Fruit fly (Drosophila melanogaster) whole organism, prepupa: Measurements from ENCODE around the gene Hrd3.

Experiments used
- CG10631 ChIP-seq: fragments of 200-800 bp; sonication (Bioruptor generic); optimal IDR thresholded peaks from 2 replicates; lab custom pipeline; 2016; ENCODE audit warnings: missing biosample characterization, missing genetic modification characterization
- CG10669 ChIP-seq: fragments of 200-800 bp; sonication (Bioruptor generic); optimal IDR thresholded peaks from 3 replicates; lab custom pipeline; 2018; ENCODE audit warnings: missing biosample characterization, mild to moderate bottlenecking, missing genetic modification characterization, moderate library complexity
- CG11762 ChIP-seq: fragments of 200-800 bp; sonication (Bioruptor generic); optimal IDR thresholded peaks from 3 replicates; lab custom pipeline; 2016; ENCODE audit warnings: missing biosample characterization, missing genetic modification characterization; ENCODE audit not compliant: insufficient read depth
- CG11902 ChIP-seq: fragments of 200-800 bp; sonication (Bioruptor generic); optimal IDR thresholded peaks from 3 replicates; lab custom pipeline; 2016; ENCODE audit warnings: missing biosample characterization, missing genetic modification characterization
- CG15336 ChIP-seq: fragments of 200-800 bp; sonication (Bioruptor generic); IDR thresholded peaks from 2 replicates; pipeline ENCODE4 v1.3.6; 2022; ENCODE audit warnings: missing biosample characterization, missing genetic modification characterization
- CG1621 ChIP-seq: fragments of 200-800 bp; sonication (Bioruptor generic); optimal IDR thresholded peaks from 3 replicates; lab custom pipeline; 2018; ENCODE audit warnings: missing biosample characterization, mild to moderate bottlenecking, missing genetic modification characterization
- CG3032 ChIP-seq: fragments of 200-800 bp; optimal IDR thresholded peaks from 2 replicates; lab custom pipeline; 2019; ENCODE audit warnings: missing biosample characterization, mild to moderate bottlenecking, missing genetic modification characterization, moderate library complexity
- CG31627 ChIP-seq: fragments of 200-800 bp; sonication (Bioruptor generic); optimal IDR thresholded peaks from 3 replicates; lab custom pipeline; 2016; ENCODE audit warnings: missing biosample characterization, missing genetic modification characterization
- CG32006 ChIP-seq: fragments of 200-800 bp; sonication (Bioruptor generic); optimal IDR thresholded peaks from 3 replicates; lab custom pipeline; 2017; ENCODE audit warnings: missing biosample characterization, mild to moderate bottlenecking, missing genetic modification characterization
- CG34406 ChIP-seq: fragments of 200-800 bp; sonication (Bioruptor generic); optimal IDR thresholded peaks from 3 replicates; lab custom pipeline; 2016; ENCODE audit warnings: missing biosample characterization, missing genetic modification characterization
- CG3919 ChIP-seq: fragments of 200-800 bp; sonication (Bioruptor generic); optimal IDR thresholded peaks from 3 replicates; lab custom pipeline; 2016; ENCODE audit warnings: missing biosample characterization, missing genetic modification characterization
- CG4318 ChIP-seq: fragments of 200-800 bp; sonication (Bioruptor generic); optimal IDR thresholded peaks from 3 replicates; lab custom pipeline; 2017; ENCODE audit warnings: missing biosample characterization, mild to moderate bottlenecking, missing genetic modification characterization
- CG6163 ChIP-seq: fragments of 200-800 bp; sonication (Bioruptor generic); IDR thresholded peaks from 3 replicates; pipeline ENCODE4 v1.3.6; 2022; ENCODE audit warnings: missing biosample characterization, missing genetic modification characterization
- CG6276 ChIP-seq: fragments of 200-800 bp; sonication (Bioruptor generic); optimal IDR thresholded peaks from 2 replicates; lab custom pipeline; 2017; ENCODE audit warnings: missing biosample characterization, mild to moderate bottlenecking, missing genetic modification characterization
- CG6792 ChIP-seq: fragments of 200-800 bp; sonication (Bioruptor generic); optimal IDR thresholded peaks from 3 replicates; lab custom pipeline; 2016; ENCODE audit warnings: missing biosample characterization, missing genetic modification characterization
- CG6808 ChIP-seq: fragments of 200-800 bp; sonication (Bioruptor generic); optimal IDR thresholded peaks from 3 replicates; lab custom pipeline; 2017; ENCODE audit warnings: missing biosample characterization, missing genetic modification characterization, mild to moderate bottlenecking, moderate library complexity, missing genetic modification reagents
- CG6854 ChIP-seq: fragments of 200-800 bp; sonication (Bioruptor generic); optimal IDR thresholded peaks from 2 replicates; lab custom pipeline; 2017; ENCODE audit warnings: missing biosample characterization, mild to moderate bottlenecking, missing genetic modification characterization
- CG7368 ChIP-seq: fragments of 200-800 bp; sonication (Bioruptor generic); optimal IDR thresholded peaks from 3 replicates; lab custom pipeline; 2016; ENCODE audit warnings: missing biosample characterization, missing genetic modification characterization
- CG8119 ChIP-seq: fragments of 200-800 bp; sonication (Bioruptor generic); IDR thresholded peaks from 3 replicates; pipeline ENCODE4 v1.3.6; 2022; ENCODE audit warnings: missing biosample characterization, missing genetic modification characterization
- CG8319 ChIP-seq: fragments of 200-800 bp; sonication (Bioruptor generic); optimal IDR thresholded peaks from 3 replicates; lab custom pipeline; 2016; ENCODE audit warnings: missing biosample characterization, missing genetic modification characterization
- CG9139 ChIP-seq: fragments of 200-800 bp; sonication (Bioruptor generic); optimal IDR thresholded peaks from 3 replicates; lab custom pipeline; 2017; ENCODE audit warnings: missing biosample characterization, mild to moderate bottlenecking, missing genetic modification characterization
- Eip78C ChIP-seq: fragments of 200-800 bp; sonication (Bioruptor generic); peaks from one replicate; lab custom pipeline; 2016; ENCODE audit warnings: missing biosample characterization, missing genetic modification characterization
- Eip93F ChIP-seq: fragments of 200-800 bp; sonication (Bioruptor generic); optimal IDR thresholded peaks from 2 replicates; lab custom pipeline; 2016; ENCODE audit warnings: missing biosample characterization, mild to moderate bottlenecking, missing genetic modification characterization
- Ets21C ChIP-seq: fragments of 200-800 bp; sonication (Bioruptor generic); optimal IDR thresholded peaks from 3 replicates; lab custom pipeline; 2016; ENCODE audit warnings: missing biosample characterization, missing genetic modification characterization
- Ets96B ChIP-seq: fragments of 200-800 bp; optimal IDR thresholded peaks from 2 replicates; lab custom pipeline; 2019; ENCODE audit warnings: missing biosample characterization, mild to moderate bottlenecking, missing genetic modification characterization, moderate library complexity
- Gug ChIP-seq: fragments of 200-800 bp; sonication (Bioruptor generic); IDR thresholded peaks from 2 replicates; pipeline ENCODE4 v1.3.6; 2022; ENCODE audit warnings: missing biosample characterization, missing genetic modification characterization
- Hr38 ChIP-seq: sonication (Bioruptor generic); optimal IDR thresholded peaks from 2 replicates; lab custom pipeline; 2016; ENCODE audit warnings: missing biosample characterization, missing genetic modification characterization
- Hr39 ChIP-seq: fragments of 200-800 bp; sonication (Bioruptor generic); optimal IDR thresholded peaks from 2 replicates; lab custom pipeline; 2016; ENCODE audit warnings: missing biosample characterization, missing genetic modification characterization
- Hr4 ChIP-seq: fragments of 200-800 bp; sonication (Bioruptor generic); optimal IDR thresholded peaks from 3 replicates; lab custom pipeline; 2016; ENCODE audit warnings: missing biosample characterization, missing genetic modification characterization
- Met ChIP-seq: fragments of 200-800 bp; sonication (Bioruptor generic); optimal IDR thresholded peaks from 3 replicates; lab custom pipeline; 2016; ENCODE audit warnings: missing biosample characterization, missing genetic modification characterization
- OdsH ChIP-seq: fragments of 200-800 bp; sonication (Bioruptor generic); optimal IDR thresholded peaks from 3 replicates; lab custom pipeline; 2016; ENCODE audit warnings: missing biosample characterization, missing genetic modification characterization
- Smox ChIP-seq: fragments of 200-800 bp; sonication (Bioruptor generic); optimal IDR thresholded peaks from 3 replicates; lab custom pipeline; 2016; ENCODE audit warnings: missing biosample characterization, missing genetic modification characterization
- Sox102F ChIP-seq: fragments of 200-800 bp; sonication (Bioruptor generic); optimal IDR thresholded peaks from 2 replicates; lab custom pipeline; 2016; ENCODE audit warnings: missing biosample characterization, mild to moderate bottlenecking, missing genetic modification characterization
- Sox14 ChIP-seq: fragments of 200-800 bp; sonication (Bioruptor generic); optimal IDR thresholded peaks from 3 replicates; lab custom pipeline; 2016; ENCODE audit warnings: missing biosample characterization, missing genetic modification characterization
- acj6 ChIP-seq: fragments of 200-800 bp; sonication (Bioruptor generic); optimal IDR thresholded peaks from 3 replicates; lab custom pipeline; 2016; ENCODE audit warnings: missing biosample characterization, missing genetic modification characterization
- cyc ChIP-seq: fragments of 200-800 bp; sonication (Bioruptor generic); optimal IDR thresholded peaks from 3 replicates; lab custom pipeline; 2016; ENCODE audit warnings: missing biosample characterization, missing genetic modification characterization
- dac ChIP-seq: fragments of 200-800 bp; sonication (Bioruptor generic); optimal IDR thresholded peaks from 2 replicates; lab custom pipeline; 2017; ENCODE audit warnings: missing biosample characterization, mild to moderate bottlenecking, missing genetic modification characterization
- dsx ChIP-seq: fragments of 200-800 bp; optimal IDR thresholded peaks from 3 replicates; lab custom pipeline; 2019; ENCODE audit warnings: missing biosample characterization, mild to moderate bottlenecking, missing genetic modification characterization, moderate library complexity; ENCODE audit not compliant: poor library complexity, severe bottlenecking
- eg ChIP-seq: fragments of 200-800 bp; sonication (Bioruptor generic); IDR thresholded peaks from 3 replicates; pipeline ENCODE4 v1.3.6; 2022; ENCODE audit warnings: missing biosample characterization, missing genetic modification characterization
- fd59A ChIP-seq: fragments of 200-800 bp; sonication (Bioruptor generic); optimal IDR thresholded peaks from 2 replicates; lab custom pipeline; 2017; ENCODE audit warnings: missing biosample characterization, mild to moderate bottlenecking, missing genetic modification characterization, missing genetic modification reagents
- fd85E ChIP-seq: fragments of 200-800 bp; sonication (Bioruptor generic); optimal IDR thresholded peaks from 3 replicates; lab custom pipeline; 2016; ENCODE audit warnings: missing biosample characterization, missing genetic modification characterization
- fkh ChIP-seq: fragments of 200-800 bp; sonication (Bioruptor generic); optimal IDR thresholded peaks from 3 replicates; lab custom pipeline; 2017; ENCODE audit warnings: missing biosample characterization, mild to moderate bottlenecking, missing genetic modification characterization, moderate library complexity
- pdm3 ChIP-seq: fragments of 200-800 bp; sonication (Bioruptor generic); optimal IDR thresholded peaks from 3 replicates; lab custom pipeline; 2016; ENCODE audit warnings: missing biosample characterization, missing genetic modification characterization
- ss ChIP-seq, 2 experiments: fragments of 200-800 bp; sonication (Bioruptor generic); optimal IDR thresholded peaks; 2 replicates in 1 of 2; 3 replicates in 1 of 2; lab custom pipeline; 2017 to 2018; ENCODE audit warnings: mild to moderate bottlenecking in 2 of 2, missing biosample characterization in 2 of 2, missing genetic modification characterization in 2 of 2, moderate library complexity in 1 of 2
- topi ChIP-seq: fragments of 200-800 bp; sonication (Bioruptor generic); optimal IDR thresholded peaks from 3 replicates; lab custom pipeline; 2016; ENCODE audit warnings: missing biosample characterization, missing genetic modification characterization
- vri ChIP-seq: fragments of 200-800 bp; sonication (Bioruptor generic); optimal IDR thresholded peaks from 3 replicates; lab custom pipeline; 2016; ENCODE audit warnings: missing biosample characterization, mild to moderate bottlenecking, missing genetic modification characterization

Gene Hrd3

DNA sequence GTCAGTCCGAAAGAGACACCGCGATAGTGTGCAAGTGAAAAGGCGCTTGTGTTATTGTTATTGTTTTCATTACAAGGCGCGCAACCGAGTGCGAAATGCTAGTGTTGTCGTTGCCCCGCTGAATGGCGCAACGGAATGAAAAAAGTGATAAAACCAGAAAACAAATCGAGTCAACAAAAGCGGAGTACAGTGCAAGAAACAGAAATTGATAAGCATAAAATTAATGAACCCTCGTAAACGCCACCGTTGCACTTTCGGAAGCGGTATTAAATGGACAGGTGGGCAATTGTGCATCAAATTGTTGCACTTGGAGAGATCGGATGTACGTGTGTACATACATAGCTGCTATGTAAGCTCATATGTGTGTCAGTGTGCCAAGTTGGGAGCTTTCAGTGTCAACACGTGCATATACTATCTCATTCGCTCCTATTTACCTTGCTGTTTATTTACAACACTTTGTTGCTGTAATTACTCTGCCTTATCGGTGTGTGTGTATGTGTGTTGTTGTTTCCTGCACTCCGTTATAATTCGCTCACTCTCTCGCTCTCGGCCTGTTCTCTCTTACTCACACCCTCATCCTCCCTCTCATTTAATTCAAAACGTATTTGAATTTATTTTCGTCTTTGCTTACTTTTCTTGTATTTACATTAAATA is 34.8 kb downstream of the Hrd3 start (continued):
- TF ChIP-seq fd59A (no peak), dac (GFP tag; lab: Kevin White, UChicago) (peak; percentile 6), CG8319 (GFP tag; lab: Kevin White, UChicago) (peak; percentile 48), pdm3 (peak; percentile 26), Sox14 (GFP tag; lab: Kevin White, UChicago) (peak; percentile 36), CG1621 (tag; lab: Kevin White, UChicago) (peak; percentile 46), vri (GFP tag; lab: Kevin White, UChicago) (peak; percentile 56), Sox102F (GFP tag; lab: Kevin White, UChicago) (peak; percentile 33), Ets21C (GFP tag; lab: Kevin White, UChicago) (peak; percentile 6), OdsH (peak; percentile 51), eg (peak; percentile 69), fkh (GFP tag; lab: Kevin White, UChicago) (peak; percentile 92), fd85E (GFP tag; lab: Kevin White, UChicago) (no peak), ss (GFP tag; optimal IDR thresholded peaks at IDR 0.05; lab: Kevin White, UChicago) (peak; percentile 55 to 61), CG6276 (GFP tag; lab: Kevin White, UChicago) (peak; percentile 33)

DNA sequence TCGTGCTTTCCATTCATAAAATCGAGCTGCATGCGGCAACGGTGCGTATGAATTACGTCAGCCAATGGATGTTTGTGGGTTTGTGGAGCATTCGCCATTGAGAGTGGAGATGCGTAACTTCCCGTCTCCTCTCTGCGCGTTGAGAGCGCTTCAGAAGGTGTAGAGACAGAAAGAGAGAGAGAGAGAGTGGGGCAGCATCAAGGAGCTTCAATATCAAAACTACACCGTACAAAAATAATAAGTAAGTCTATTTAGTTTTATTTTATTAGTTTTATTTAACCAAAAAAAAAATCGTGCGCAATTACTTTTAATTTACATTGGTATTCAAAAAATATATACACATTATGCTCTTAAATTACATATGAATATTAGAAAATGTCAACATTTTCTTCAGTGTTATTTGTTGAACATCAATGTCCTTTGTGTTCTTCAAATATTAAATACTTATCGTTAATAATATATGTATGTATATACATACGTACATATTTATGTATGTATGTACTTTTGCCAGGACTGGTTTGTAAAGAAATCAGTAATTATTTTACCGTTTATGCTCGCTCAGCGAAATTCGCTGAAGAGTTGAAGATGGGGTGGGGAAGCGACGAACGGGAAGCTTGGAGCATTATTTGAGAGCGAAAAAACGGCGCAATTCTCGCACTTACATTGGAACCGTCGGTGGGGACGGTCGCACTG is 35.5 kb downstream of the Hrd3 start, which contains the start of gene CG10365:
Gene CG10365, plus strand, starts transcription at position 652 of the 693 bp plus-strand sequence.
- peak; percentile 96 for TF ChIP-seq CG34406
- TF ChIP-seq CG10669 (GFP tag; lab: Kevin White, UChicago), result peak; percentile 63
- TF ChIP-seq CG7368 (GFP tag; lab: Kevin White, UChicago), result peak; percentile 89
- TF ChIP-seq vri (GFP tag; lab: Kevin White, UChicago), result peak; percentile 92
- no peak for TF ChIP-seq Ets21C (GFP tag; lab: Kevin White, UChicago)
- TF ChIP-seq CG15336 (GFP tag; lab: Robert Waterston, UW), result peak; percentile 97
- peak; percentile 89 for TF ChIP-seq CG11762 (GFP tag; lab: Kevin White, UChicago)
- TF ChIP-seq Smox, result peak; percentile 87
- peak; percentile 66 for TF ChIP-seq CG11902
- peak; percentile 79 for TF ChIP-seq CG8319 (GFP tag; lab: Kevin White, UChicago)
- peak; percentile 98 for TF ChIP-seq Eip78C (GFP tag; lab: Kevin White, UChicago)
- TF ChIP-seq CG6792 (GFP tag; lab: Kevin White, UChicago), result peak; percentile 91
- peak; percentile 32 for TF ChIP-seq Hr39 (GFP tag; lab: Kevin White, UChicago)
- no peak for TF ChIP-seq Hr38
- peak; percentile 80 for TF ChIP-seq cyc (GFP tag; lab: Kevin White, UChicago)
- TF ChIP-seq acj6 (GFP tag; lab: Kevin White, UChicago), result peak; percentile 89
- TF ChIP-seq topi, result peak; percentile 74
- peak; percentile 84 for TF ChIP-seq Met (GFP tag; lab: Kevin White, UChicago)
- TF ChIP-seq Ets96B, result peak; percentile 90
- peak; percentile 14 for TF ChIP-seq CG6854 (GFP tag; lab: Kevin White, UChicago)
- no peak for TF ChIP-seq fkh (GFP tag; lab: Kevin White, UChicago)
- TF ChIP-seq fd59A, result peak; percentile 64
- TF ChIP-seq CG3032 (tag; lab: Kevin White, UChicago), result peak; percentile 89
- TF ChIP-seq ss (GFP tag; optimal IDR thresholded peaks at IDR 0.05; lab: Kevin White, UChicago), result peak; percentile 83 to 86
- peak; percentile 93 for TF ChIP-seq CG32006
- peak; percentile 81 for TF ChIP-seq fd85E (GFP tag; lab: Kevin White, UChicago)
- peak; percentile 89 for TF ChIP-seq CG6276 (GFP tag; lab: Kevin White, UChicago)
- peak; percentile 55 for TF ChIP-seq CG9139 (GFP tag; lab: Kevin White, UChicago)
- peak; percentile 44 for TF ChIP-seq Eip93F (GFP tag; lab: Kevin White, UChicago)
- peak; percentile 95 for TF ChIP-seq eg
- peak; percentile 93 for TF ChIP-seq CG10631
- TF ChIP-seq CG6808 (GFP tag; lab: Kevin White, UChicago), result peak; percentile 77
- peak; percentile 88 for TF ChIP-seq Gug
- TF ChIP-seq CG4318 (GFP tag; lab: Kevin White, UChicago), result peak; percentile 84
- peak; percentile 52 for TF ChIP-seq CG31627 (GFP tag; lab: Kevin White, UChicago)
- TF ChIP-seq CG6163 (GFP tag; lab: Robert Waterston, UW), result peak; percentile 90
- TF ChIP-seq dsx, result peak; percentile 80
- TF ChIP-seq CG8119, result peak; percentile 97
- TF ChIP-seq Hr4 (GFP tag; lab: Kevin White, UChicago), result peak; percentile 80
- TF ChIP-seq CG3919 (GFP tag; lab: Kevin White, UChicago), result peak; percentile 92
